Fruit fly (Drosophila melanogaster) whole organism, pupa: ENCODE measurements around the gene ppk5.
A peak's percentile ranks its signal among the peaks of the same experiment; 100 is the strongest.

Source experiments
- CG32121 ChIP-seq: fragments of 200-800 bp; sonication (Bioruptor generic); IDR thresholded peaks from 2 replicates; pipeline ENCODE4 v1.3.6; 2022; ENCODE audit warnings: missing biosample characterization, missing genetic modification characterization
- CG8159 ChIP-seq: fragments of 200-800 bp; sonication (Bioruptor generic); optimal IDR thresholded peaks from 3 replicates; lab custom pipeline; 2018; ENCODE audit warnings: missing biosample characterization, mild to moderate bottlenecking, missing genetic modification characterization, moderate library complexity
- CG9948 ChIP-seq: fragments of 200-800 bp; sonication (Bioruptor generic); optimal IDR thresholded peaks from 2 replicates; lab custom pipeline; 2018; ENCODE audit warnings: missing biosample characterization, mild to moderate bottlenecking, missing genetic modification characterization, moderate library complexity
- gl ChIP-seq: fragments of 200-800 bp; sonication (Bioruptor generic); optimal IDR thresholded peaks from 2 replicates; lab custom pipeline; 2018; ENCODE audit warnings: missing biosample characterization, mild to moderate bottlenecking, missing genetic modification characterization

DNA sequence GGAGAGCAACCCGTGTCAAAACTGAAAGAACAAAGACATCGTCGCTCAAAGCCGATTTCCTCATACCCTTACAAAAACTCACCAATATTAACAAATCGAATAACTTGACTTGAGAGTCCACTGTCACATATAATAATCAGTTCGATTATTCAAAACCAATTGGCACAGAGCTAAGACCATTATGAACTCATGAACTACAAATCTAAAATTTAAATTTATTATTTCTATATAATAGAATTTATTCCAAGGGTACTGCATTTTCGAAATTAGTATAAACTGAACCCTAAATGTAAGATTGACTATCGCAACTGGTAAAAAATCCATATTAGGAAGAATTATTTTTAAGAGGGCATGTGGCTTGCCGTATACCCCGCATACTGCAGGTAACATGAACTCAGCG is 47.5 kb downstream of the ppk5 start:
- TF ChIP-seq gl (tag; lab: Kevin White, UChicago) (no peak), CG9948 (tag; lab: Kevin White, UChicago) (peak; percentile 15), CG32121 (GFP tag; lab: Robert Waterston, UW) (no peak), CG8159 (tag; lab: Kevin White, UChicago) (peak; percentile 50)
